Worm (Caenorhabditis elegans) whole organism, young adult: ENCODE data around the gene his-69.
A peak's percentile ranks its signal among the peaks of the same experiment; 100 is the strongest.

Experiments
- B0336.3 ChIP-seq: fragments of 200-800 bp; sonication (Bioruptor generic); IDR thresholded peaks from 2 replicates; pipeline ENCODE4 v1.3.6; 2022; ENCODE audit warnings: missing genetic modification characterization, missing compliant biosample characterization
- D2030.7 ChIP-seq: fragments of 200-800 bp; sonication (Bioruptor generic); IDR thresholded peaks from 2 replicates; pipeline ENCODE4 v1.3.6; 2022; ENCODE audit warnings: missing genetic modification reagents, missing genetic modification characterization, missing compliant biosample characterization
- F37B4.10 ChIP-seq: fragments of 200-800 bp; sonication (Bioruptor generic); IDR thresholded peaks from 2 replicates; pipeline ENCODE4 v1.3.6; 2022; ENCODE audit warnings: missing genetic modification characterization, missing compliant biosample characterization
- F55B11.4 ChIP-seq: sonication (generic microtip); optimal IDR thresholded peaks from 2 replicates; lab custom pipeline; 2016; ENCODE audit warnings: missing compliant biosample characterization, missing genetic modification characterization, borderline replicate concordance; ENCODE audit not compliant: insufficient read depth
- K12H6.12 ChIP-seq: fragments of 200-800 bp; sonication (Bioruptor generic); optimal IDR thresholded peaks from 2 replicates; lab custom pipeline; 2018; ENCODE audit warnings: mild to moderate bottlenecking, missing genetic modification characterization, missing compliant biosample characterization
- T26A5.8 ChIP-seq: sonication (generic microtip); optimal IDR thresholded peaks from 2 replicates; lab custom pipeline; 2016; ENCODE audit warnings: missing genetic modification characterization, missing compliant biosample characterization
- Y53F4B.3 ChIP-seq: fragments of 200-800 bp; sonication (Bioruptor generic); IDR thresholded peaks from 2 replicates; pipeline ENCODE4 v1.3.6; 2022; ENCODE audit warnings: missing genetic modification reagents, missing genetic modification characterization, missing compliant biosample characterization
- Y95B8A.8 ChIP-seq: fragments of 200-800 bp; sonication (Bioruptor generic); IDR thresholded peaks from 2 replicates; pipeline ENCODE4 v1.3.6; 2022; ENCODE audit warnings: missing genetic modification reagents, missing genetic modification characterization, missing compliant biosample characterization
- attf-6 ChIP-seq: fragments of 200-800 bp; sonication (Bioruptor generic); IDR thresholded peaks from 2 replicates; pipeline ENCODE4 v1.3.6; 2022; ENCODE audit warnings: missing genetic modification reagents, missing genetic modification characterization, missing compliant biosample characterization
- cebp-2 ChIP-seq: fragments of 200-800 bp; sonication (Bioruptor generic); IDR thresholded peaks from 2 replicates; pipeline ENCODE4 v1.3.6; 2022; ENCODE audit warnings: missing genetic modification characterization, missing compliant biosample characterization
- ceh-79 ChIP-seq: sonication (generic microtip); optimal IDR thresholded peaks from 2 replicates; lab custom pipeline; 2017; ENCODE audit warnings: mild to moderate bottlenecking, missing genetic modification characterization, missing compliant biosample characterization
- egl-44 ChIP-seq: fragments of 200-800 bp; sonication (Bioruptor generic); IDR thresholded peaks from 2 replicates; pipeline ENCODE4 v1.3.6; 2022; ENCODE audit warnings: missing genetic modification reagents, missing genetic modification characterization, missing compliant biosample characterization
- ekl-4 ChIP-seq: fragments of 200-800 bp; sonication (Bioruptor generic); IDR thresholded peaks from 2 replicates; pipeline ENCODE4 v1.3.6; 2022; ENCODE audit warnings: missing genetic modification reagents, missing genetic modification characterization, missing compliant biosample characterization
- gei-17 ChIP-seq: fragments of 200-800 bp; sonication (Bioruptor generic); optimal IDR thresholded peaks from 2 replicates; lab custom pipeline; 2018; ENCODE audit warnings: mild to moderate bottlenecking, missing genetic modification characterization, missing compliant biosample characterization
- him-1 ChIP-seq: sonication (generic microtip); optimal IDR thresholded peaks from 2 replicates; lab custom pipeline; 2016; ENCODE audit warnings: missing genotype, missing genetic modification reagents, missing genetic modification characterization, missing compliant biosample characterization
- hlh-12 ChIP-seq: sonication (generic microtip); optimal IDR thresholded peaks from 2 replicates; lab custom pipeline; 2016; ENCODE audit warnings: missing genetic modification characterization, missing compliant biosample characterization
- lin-26 ChIP-seq: fragments of 200-800 bp; sonication (Bioruptor generic); IDR thresholded peaks from 2 replicates; pipeline ENCODE4 v1.3.6; 2022; ENCODE audit warnings: missing genetic modification reagents, missing genetic modification characterization, missing compliant biosample characterization
- madf-3 ChIP-seq: fragments of 200-800 bp; sonication (Bioruptor generic); IDR thresholded peaks from 2 replicates; pipeline ENCODE4 v1.3.6; 2022; ENCODE audit warnings: missing genetic modification reagents, missing genetic modification characterization, missing compliant biosample characterization
- madf-6 ChIP-seq: fragments of 200-800 bp; sonication (Bioruptor generic); IDR thresholded peaks from 2 replicates; pipeline ENCODE4 v1.3.6; 2022; ENCODE audit warnings: missing genetic modification reagents, missing genetic modification characterization, missing compliant biosample characterization
- mcd-1 ChIP-seq: fragments of 200-800 bp; sonication (Bioruptor generic); IDR thresholded peaks from 2 replicates; pipeline ENCODE4 v1.3.6; 2022; ENCODE audit warnings: missing genetic modification reagents, missing genetic modification characterization, missing compliant biosample characterization
- mxl-1 ChIP-seq: sonication (generic microtip); optimal IDR thresholded peaks from 2 replicates; lab custom pipeline; 2016; ENCODE audit warnings: missing genetic modification characterization, missing compliant biosample characterization
- nfya-2 ChIP-seq: fragments of 200-800 bp; sonication (Bioruptor generic); IDR thresholded peaks from 2 replicates; pipeline ENCODE4 v1.3.6; 2022; ENCODE audit warnings: missing genetic modification reagents, missing genetic modification characterization, missing compliant biosample characterization
- nhr-120 ChIP-seq: fragments of 200-800 bp; sonication (Bioruptor generic); IDR thresholded peaks from 2 replicates; pipeline ENCODE4 v1.3.6; 2022; ENCODE audit warnings: missing genetic modification characterization, missing compliant biosample characterization
- nhr-179 ChIP-seq: sonication (generic microtip); optimal IDR thresholded peaks from 2 replicates; lab custom pipeline; 2016; ENCODE audit warnings: mild to moderate bottlenecking, missing genetic modification characterization, missing compliant biosample characterization
- rcor-1 ChIP-seq: fragments of 200-800 bp; sonication (Bioruptor generic); IDR thresholded peaks from 2 replicates; pipeline ENCODE4 v1.3.6; 2022; ENCODE audit warnings: missing genetic modification reagents, missing genetic modification characterization, missing compliant biosample characterization
- rpc-1 ChIP-seq, 2 experiments: fragments of 150-350 bp in 1 of 2; sonication (generic microtip) in 1 of 2; optimal IDR thresholded peaks; 2 replicates each; lab custom pipeline; 2014 to 2018; ENCODE audit warnings: missing biosample characterization in 1 of 2, missing genetic modification characterization in 1 of 2, missing genetic modification reagents in 1 of 2, missing genotype in 1 of 2
- sptf-2 ChIP-seq: fragments of 200-800 bp; sonication (Bioruptor generic); optimal IDR thresholded peaks from 2 replicates; lab custom pipeline; 2018; ENCODE audit warnings: mild to moderate bottlenecking, missing genetic modification characterization, missing compliant biosample characterization
- tbp1 ChIP-seq: fragments of 200-800 bp; sonication (Bioruptor generic); optimal IDR thresholded peaks from 2 replicates; lab custom pipeline; 2018; ENCODE audit warnings: mild to moderate bottlenecking, missing genetic modification characterization, missing compliant biosample characterization
- unc-62 ChIP-seq: fragments of 150-350 bp; optimal IDR thresholded peaks from 2 replicates; lab custom pipeline; 2014; ENCODE audit warnings: missing biosample characterization, missing genetic modification reagents, missing genetic modification characterization
- zfh-2 ChIP-seq: fragments of 200-800 bp; sonication (Bioruptor generic); conservative IDR thresholded peaks from 2 replicates; pipeline ENCODE4 v1.3.6; 2022; ENCODE audit warnings: missing genetic modification reagents, missing genetic modification characterization, missing compliant biosample characterization
- ztf-22 ChIP-seq: fragments of 200-800 bp; sonication (Bioruptor generic); optimal IDR thresholded peaks from 2 replicates; lab custom pipeline; 2018; ENCODE audit warnings: mild to moderate bottlenecking, missing genetic modification characterization, moderate library complexity, missing compliant biosample characterization
- ztf-28 ChIP-seq: fragments of 200-800 bp; sonication (Bioruptor generic); IDR thresholded peaks from 2 replicates; pipeline ENCODE4 v1.3.6; 2022; ENCODE audit warnings: missing genetic modification reagents, missing genetic modification characterization, missing compliant biosample characterization
- ztf-6 ChIP-seq: fragments of 200-800 bp; sonication (Bioruptor generic); IDR thresholded peaks from 2 replicates; pipeline ENCODE4 v1.3.6; 2022; ENCODE audit warnings: missing genetic modification reagents, missing genetic modification characterization, missing compliant biosample characterization

Gene his-69

DNA sequence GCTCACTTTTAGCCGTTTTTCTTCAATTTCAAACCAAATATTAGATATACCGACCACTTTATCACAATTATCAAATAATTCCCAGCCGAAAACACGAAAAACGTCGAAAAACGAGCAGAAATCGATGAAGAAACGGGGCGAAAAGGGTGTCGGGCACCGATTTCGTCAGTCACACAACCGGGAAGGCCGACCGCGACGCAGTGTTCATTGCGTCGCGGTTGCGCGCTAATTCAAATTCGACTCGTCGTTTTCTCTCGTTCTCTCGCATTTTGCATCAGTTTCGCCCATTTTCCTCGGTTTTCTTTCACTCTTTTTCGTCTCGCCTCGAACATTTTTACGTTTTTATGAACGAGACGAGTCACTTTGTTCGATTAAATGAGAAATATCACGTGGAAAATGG, 29.0 kb upstream of the his-69 start (continued):
- 0 out of 2 replicates have a peak, but pooled peaks have one; percentile 39 for TF ChIP-seq rcor-1 (GFP tag; lab: Robert Waterston, UW)

DNA sequence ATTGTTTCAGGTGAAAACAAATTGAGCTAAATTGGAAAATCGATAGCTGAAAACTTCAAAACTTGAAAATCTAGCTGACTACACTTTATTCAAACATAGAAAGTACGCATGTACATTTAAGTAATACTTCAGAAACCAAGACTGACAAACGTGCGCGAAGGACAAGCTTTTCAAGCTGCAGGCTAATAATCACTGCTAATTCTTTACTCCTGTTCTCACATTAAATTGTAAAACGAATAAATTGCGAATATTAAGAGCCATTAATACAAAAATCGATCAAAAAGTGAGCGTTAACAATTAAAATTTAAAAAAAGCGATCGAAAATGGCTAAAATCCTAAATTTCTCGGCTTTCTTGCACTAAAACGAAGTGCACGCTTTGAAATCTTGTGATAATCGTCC, 28.5 kb upstream of the his-69 start:
- TF ChIP-seq madf-3 (GFP tag; lab: Robert Waterston, UW): peak; percentile 82
- TF ChIP-seq mxl-1 (tag; lab: Kevin White, UChicago): no peak

DNA sequence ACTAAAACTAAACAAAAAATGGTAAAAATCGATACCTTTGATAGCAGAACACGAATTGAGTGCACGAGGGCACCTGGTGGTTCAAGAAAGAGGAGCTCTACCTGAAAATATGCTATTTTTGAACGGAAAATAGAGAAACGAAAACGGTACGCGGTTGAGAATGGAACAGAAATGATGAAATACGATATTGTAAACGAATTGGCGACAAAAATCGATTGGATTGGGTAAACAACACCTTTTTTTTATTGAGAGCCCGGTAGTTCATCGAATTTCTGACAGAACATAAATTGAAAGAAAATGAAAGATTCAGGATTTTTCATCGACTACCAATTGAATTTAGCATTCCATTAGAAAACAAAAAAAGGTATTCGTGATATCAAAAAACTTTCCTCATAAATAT, 28.0 kb upstream of the his-69 start, which contains the start of gene kin-19:
kin-19 (minus strand) TSS at position 101 of the 400 bp plus-strand sequence.
- TF ChIP-seq madf-6 (GFP tag; lab: Robert Waterston, UW) (0 out of 2 replicates have a peak, but pooled peaks have one; percentile 5), nhr-120 (no peak)

DNA sequence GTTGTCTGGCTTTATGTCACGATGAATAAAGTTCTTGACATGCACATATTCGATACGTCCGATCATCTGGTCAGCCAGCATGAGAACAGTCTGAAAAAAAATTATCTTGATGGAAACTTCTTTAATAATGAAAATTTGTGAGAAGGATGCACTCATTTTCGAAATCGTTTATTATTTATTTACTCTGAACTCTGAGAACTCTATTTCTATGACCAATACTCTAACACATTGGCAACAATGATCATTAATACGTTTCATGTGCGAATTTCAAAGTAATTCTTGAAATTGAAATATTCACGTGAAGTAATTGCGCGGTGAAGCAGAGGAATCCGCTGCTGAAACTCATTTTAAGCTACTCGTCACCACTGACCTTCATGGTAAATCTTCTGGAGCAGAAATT, 27.1 kb upstream of the his-69 start:
- TF ChIP-seq rpc-1 (optimal IDR thresholded peaks at IDR 0.05; lab: Kevin White, UChicago) (no peak), rpc-1 (tag; optimal IDR thresholded peaks at IDR 0.05; lab: Kevin White, UChicago) (no peak)

DNA sequence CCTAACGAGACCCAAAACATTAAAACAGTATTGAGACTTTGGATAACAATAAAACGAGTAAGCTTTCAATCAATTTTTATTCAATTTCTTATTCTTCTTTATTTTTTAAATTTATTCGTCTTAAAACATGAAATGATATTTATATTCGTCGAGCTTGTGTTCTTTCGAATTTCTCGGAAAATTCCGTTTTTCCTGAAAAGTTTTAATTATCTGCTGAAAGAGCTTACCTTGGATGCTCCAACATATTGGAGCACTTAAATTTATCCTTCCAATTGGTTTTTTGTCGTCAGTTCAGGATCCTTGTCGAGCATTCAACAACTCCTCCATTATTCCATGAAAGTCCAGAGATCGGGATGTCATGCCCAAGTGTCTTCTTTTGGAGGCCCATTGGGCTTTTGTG, 24.9 kb upstream of the his-69 start:
- no peak for TF ChIP-seq nhr-179 (tag; lab: Kevin White, UChicago)
- no peak for TF ChIP-seq sptf-2
- TF ChIP-seq lin-26 (GFP tag; lab: Robert Waterston, UW): no peak
- no peak for TF ChIP-seq cebp-2
- no peak for TF ChIP-seq ztf-28
- TF ChIP-seq him-1 (tag; lab: Kevin White, UChicago): peak; percentile 31
- no peak for TF ChIP-seq K12H6.12 (tag; lab: Kevin White, UChicago)
- TF ChIP-seq hlh-12 (tag; lab: Kevin White, UChicago): no peak

DNA sequence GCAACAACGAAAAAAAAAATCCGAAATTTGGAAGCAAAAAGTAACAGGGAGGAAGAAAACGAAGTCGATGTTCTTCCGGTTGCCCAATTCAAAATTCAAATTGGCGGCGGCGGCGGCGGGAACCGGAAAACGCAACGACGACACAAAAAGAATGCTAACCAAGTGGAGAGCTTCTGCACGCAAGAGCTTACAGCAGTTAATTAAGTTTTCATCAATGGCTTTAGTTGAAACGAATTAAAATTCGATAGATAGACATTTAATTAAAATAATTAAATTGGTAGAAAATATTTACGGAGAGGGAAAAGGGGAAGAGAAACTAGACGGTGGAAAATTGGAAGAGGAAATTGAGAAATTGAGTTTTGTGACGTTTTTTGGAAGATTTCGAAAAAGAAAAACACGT, 11.7 kb upstream of the his-69 start:
- no peak for TF ChIP-seq gei-17 (GFP tag; lab: Kevin White, UChicago)
- 0 out of 2 replicates have a peak, but pooled peaks have one; percentile 25 for TF ChIP-seq zfh-2 (GFP tag; lab: Robert Waterston, UW)
- TF ChIP-seq T26A5.8 (tag; lab: Kevin White, UChicago): no peak

DNA sequence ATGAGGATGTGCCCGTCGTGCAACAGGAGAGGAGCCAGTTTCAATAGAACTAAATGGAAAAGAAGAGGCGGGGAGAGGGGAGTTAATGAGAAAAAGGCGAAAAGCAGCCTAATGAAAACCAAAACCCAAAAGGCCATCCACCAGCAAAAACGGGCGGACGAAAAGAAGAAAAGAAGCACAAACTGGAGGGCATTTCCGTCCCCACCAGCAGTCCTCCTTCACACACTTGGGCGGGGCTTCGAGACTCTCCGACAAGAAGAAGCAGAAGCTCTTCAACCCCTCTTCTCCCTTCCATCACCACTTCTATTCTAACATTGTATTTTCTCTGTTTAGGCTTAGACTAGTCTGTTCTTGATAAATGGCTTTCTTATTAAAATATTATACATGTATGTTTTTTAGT, 9.6 kb upstream of the his-69 start:
- no peak for TF ChIP-seq T26A5.8 (tag; lab: Kevin White, UChicago)
- TF ChIP-seq mcd-1: 0 out of 2 replicates have a peak, but pooled peaks have one; percentile 10
- TF ChIP-seq zfh-2 (GFP tag; lab: Robert Waterston, UW): peak; percentile 52

DNA sequence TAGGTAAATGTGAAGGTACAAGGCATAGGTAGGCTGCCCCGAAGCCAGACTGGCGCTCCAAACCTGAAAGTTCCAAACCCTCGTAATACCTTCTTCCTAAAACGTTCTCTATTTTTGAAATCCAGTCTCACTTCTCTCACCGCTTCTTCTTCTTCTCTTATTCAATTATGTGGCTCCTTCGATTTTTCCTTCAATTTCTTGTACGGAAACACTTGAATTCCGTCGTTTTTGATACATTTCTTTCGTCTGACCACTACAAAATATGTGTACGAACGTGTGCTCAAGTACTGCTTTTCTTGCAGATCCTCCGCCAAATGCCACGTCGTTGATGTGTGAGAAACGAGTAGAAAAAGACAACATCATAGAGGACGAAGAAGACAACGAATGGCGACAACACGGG, 7.8 kb upstream of the his-69 start, which contains the start of gene unc-79:
unc-79 (plus strand) TSS at position 301 of the 400 bp plus-strand sequence.
- TF ChIP-seq egl-44: no peak
- no peak for TF ChIP-seq ekl-4 (GFP tag; lab: Robert Waterston, UW)
- TF ChIP-seq nfya-2: no peak
- TF ChIP-seq tbp1 (GFP tag; lab: Kevin White, UChicago): no peak
- TF ChIP-seq attf-6 (GFP tag; lab: Robert Waterston, UW): no peak
- no peak for TF ChIP-seq mxl-1 (tag; lab: Kevin White, UChicago)
- TF ChIP-seq Y53F4B.3 (GFP tag; lab: Robert Waterston, UW): no peak
- no peak for TF ChIP-seq hlh-12 (tag; lab: Kevin White, UChicago)
- no peak for TF ChIP-seq D2030.7 (GFP tag; lab: Robert Waterston, UW)
- TF ChIP-seq B0336.3 (GFP tag; lab: Robert Waterston, UW): no peak
- TF ChIP-seq Y95B8A.8 (GFP tag; lab: Robert Waterston, UW): no peak
- no peak for TF ChIP-seq F55B11.4
- TF ChIP-seq ztf-22 (GFP tag; lab: Kevin White, UChicago): no peak
- no peak for TF ChIP-seq ztf-6
- TF ChIP-seq F37B4.10 (GFP tag; lab: Robert Waterston, UW): no peak
- no peak for TF ChIP-seq unc-62 (GFP tag; lab: Kevin White, UChicago)
- no peak for TF ChIP-seq ceh-79 (tag; lab: Kevin White, UChicago)
- no peak for TF ChIP-seq nhr-120
